Fruit fly (Drosophila melanogaster) Kc167 (cell line): Measurements from ENCODE around the gene CG43725.

ENCODE experiments used
- Myc ChIP-seq: fragments of >200 bp; optimal IDR thresholded peaks from 2 replicates; lab custom pipeline; 2017; ENCODE audit warnings: missing external identifiers
- h ChIP-seq: fragments of >200 bp; optimal IDR thresholded peaks from 3 replicates; lab custom pipeline; 2018; ENCODE audit warnings: missing external identifiers
- psq ChIP-seq: fragments of >200 bp; optimal IDR thresholded peaks from 2 replicates; lab custom pipeline; 2017; ENCODE audit warnings: missing external identifiers
- ttk ChIP-seq: sonication (Bioruptor generic); optimal IDR thresholded peaks from 2 replicates; lab custom pipeline; 2017; ENCODE audit warnings: missing external identifiers

DNA sequence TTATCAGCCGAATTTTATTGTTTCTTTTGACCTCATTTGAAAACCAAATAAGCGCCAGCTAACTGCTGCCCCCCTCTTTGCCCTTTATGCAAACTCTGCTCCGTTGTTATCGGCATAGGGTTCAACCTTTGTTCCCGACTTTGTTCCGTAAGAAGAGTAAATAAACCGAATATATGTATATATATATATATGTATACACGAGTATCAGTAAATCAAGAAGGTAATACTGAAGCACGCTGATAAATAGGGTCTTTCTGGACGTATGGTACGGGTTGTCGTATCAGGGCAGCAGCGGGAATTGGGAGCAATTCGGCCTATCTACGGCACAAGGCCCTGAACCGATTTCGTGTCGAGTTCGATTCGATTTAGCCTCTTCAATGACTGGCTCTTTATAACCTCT is 36.4 kb upstream of the CG43725 start:
- TF ChIP-seq Myc (lab: Kevin White, UChicago): no peak
- no peak for TF ChIP-seq psq
- no peak for TF ChIP-seq ttk (lab: Kevin White, UChicago)
- no peak for TF ChIP-seq h
